Worm (Caenorhabditis elegans): ENCODE data around the gene cutc-1.

The cutc-1 gene

ce11 chrIII:8398411-8398810 is 5.0 kb downstream of the cutc-1 start, which contains the start of gene ZK353.2:
TSS of gene ZK353.2 (plus strand) at chrIII:8398711.
- TF ChIP-seq nhr-80 (tag; optimal IDR thresholded peaks at IDR 0.05) (no peak), lin-40 (tag; optimal IDR thresholded peaks at IDR 0.05) (no peak), madf-6 (GFP tag; IDR thresholded peaks at IDR 0.05) (no peak), Y79H2A.3 (GFP tag; conservative IDR thresholded peaks at IDR 0.05) (no peak), sea-2 (GFP tag; IDR thresholded peaks at IDR 0.05) (no peak), mxl-1 (tag; optimal IDR thresholded peaks at IDR 0.05) (no peak), ceh-58 (GFP tag; IDR thresholded peaks at IDR 0.05) (no peak), rpc-1 (optimal IDR thresholded peaks at IDR 0.05) (no peak), rpc-1 (tag; optimal IDR thresholded peaks at IDR 0.05) (no peak), bed-2 (GFP tag; IDR thresholded peaks at IDR 0.05) (no peak), C06A6.2 (GFP tag; conservative IDR thresholded peaks at IDR 0.05) (no peak), B0261.1 (tag; optimal IDR thresholded peaks at IDR 0.05) (no peak), snpc-4 (GFP tag; optimal IDR thresholded peaks at IDR 0.05) (no peak), snpc-4 (tag; optimal IDR thresholded peaks at IDR 0.05) (no peak), lin-54 (GFP tag; optimal IDR thresholded peaks at IDR 0.05) (no peak), F57A8.1 (GFP tag; optimal IDR thresholded peaks at IDR 0.05) (no peak), F52B5.7 (tag; optimal IDR thresholded peaks at IDR 0.05) (no peak), ztf-28 (GFP tag; IDR thresholded peaks at IDR 0.05) (no peak), tbp1 (GFP tag; optimal IDR thresholded peaks at IDR 0.05) (no peak), hrde-1 (tag; optimal IDR thresholded peaks at IDR 0.05; ENCODE audit: borderline replicate concordance) (no peak)

ce11 chrIII:8395685-8396084 is 7.7 kb downstream of the cutc-1 start, which contains the start of gene ZK353.3:
TSS of gene ZK353.3 (plus strand) at chrIII:8395985.
- no peak for TF ChIP-seq T07F8.4 (tag; optimal IDR thresholded peaks at IDR 0.05)
- no peak for TF ChIP-seq nhr-120 (GFP tag; IDR thresholded peaks at IDR 0.05)
- TF ChIP-seq attf-6 (GFP tag; IDR thresholded peaks at IDR 0.05): no peak
- TF ChIP-seq B0336.3 (GFP tag; IDR thresholded peaks at IDR 0.05): no peak
- TF ChIP-seq Y67H2A.10 (GFP tag; conservative IDR thresholded peaks at IDR 0.05): no peak
- no peak for TF ChIP-seq rec-8 (tag; optimal IDR thresholded peaks at IDR 0.05)
- TF ChIP-seq lin-35 (GFP tag; optimal IDR thresholded peaks at IDR 0.05): no peak
- no peak for TF ChIP-seq chd-7 (tag; optimal IDR thresholded peaks at IDR 0.05)
- no peak for TF ChIP-seq repo-1 (tag; optimal IDR thresholded peaks at IDR 0.05)
- TF ChIP-seq F33H1.4 (GFP tag; IDR thresholded peaks at IDR 0.05): no peak
- no peak for TF ChIP-seq cebp-2 (GFP tag; IDR thresholded peaks at IDR 0.05)
- no peak for TF ChIP-seq ztf-3 (GFP tag; optimal IDR thresholded peaks at IDR 0.05)
- TF ChIP-seq sptf-2 (GFP tag; optimal IDR thresholded peaks at IDR 0.05): no peak
- no peak for TF ChIP-seq egl-18 (GFP tag; IDR thresholded peaks at IDR 0.05)
- TF ChIP-seq ZK185.1 (tag; optimal IDR thresholded peaks at IDR 0.05; ENCODE audit: poor library complexity, severe bottlenecking): no peak
- TF ChIP-seq rcor-1 (GFP tag; IDR thresholded peaks at IDR 0.05): no peak
- TF ChIP-seq B0019.2 (GFP tag; conservative IDR thresholded peaks at IDR 0.05): no peak
- TF ChIP-seq unc-130 (GFP tag; optimal IDR thresholded peaks at IDR 0.05): no peak
- no peak for TF ChIP-seq nfya-2 (GFP tag; IDR thresholded peaks at IDR 0.05)

Data from whole organism, young adult.